Worm (Caenorhabditis elegans): Measurements from ENCODE around the gene lep-2.

The lep-2 gene

DNA sequence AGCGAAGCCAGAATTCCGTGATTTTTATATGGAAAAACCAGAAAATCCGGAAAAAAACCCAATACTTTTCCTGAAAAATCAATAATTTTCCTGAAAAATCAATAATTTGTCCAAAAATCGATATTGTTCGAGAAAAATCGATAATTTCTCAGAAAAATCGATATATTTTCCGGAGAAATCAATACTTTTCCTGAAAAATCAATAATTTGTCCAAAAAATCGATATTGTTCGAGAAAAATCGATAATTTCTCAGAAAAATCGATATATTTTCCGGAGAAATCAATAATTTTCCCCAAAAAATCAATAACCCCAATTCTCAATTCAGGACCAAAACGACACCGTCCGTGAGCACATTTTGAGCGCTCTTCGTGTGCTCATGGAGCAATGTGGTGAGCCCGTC is 8.4 kb downstream of the lep-2 start:
- TF ChIP-seq lin-40 (tag; optimal IDR thresholded peaks at IDR 0.05) (no peak), B0019.2 (GFP tag; conservative IDR thresholded peaks at IDR 0.05) (no peak)

DNA sequence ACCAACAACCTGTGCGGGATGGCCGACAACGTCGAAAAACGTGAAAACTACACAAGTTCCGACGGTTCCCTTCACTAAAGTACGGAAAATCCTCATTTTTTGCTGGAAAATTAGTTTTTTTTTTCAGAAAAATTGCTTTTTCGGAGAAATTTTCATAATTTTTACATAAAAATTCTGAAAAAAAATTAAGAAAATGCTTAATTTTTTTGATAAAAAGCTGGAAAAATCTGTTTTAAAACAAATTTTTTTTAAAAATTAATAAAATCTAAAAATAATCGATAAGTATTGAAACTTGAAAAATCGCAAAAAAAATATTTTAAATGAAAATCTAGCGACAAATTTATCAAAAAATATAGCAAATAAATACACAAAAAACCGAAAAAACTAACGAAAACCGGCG is 13.7 kb downstream of the lep-2 start, which contains the start of gene immp-2:
Gene immp-2, minus strand, starts transcription at position 101 of the 400 bp plus-strand sequence.
- TF ChIP-seq sea-2 (GFP tag; IDR thresholded peaks at IDR 0.05) (no peak), hmg-1.2 (GFP tag; IDR thresholded peaks at IDR 0.05) (no peak), F39B2.1 (GFP tag; IDR thresholded peaks at IDR 0.05) (no peak), nhr-120 (GFP tag; IDR thresholded peaks at IDR 0.05) (no peak), ztf-22 (GFP tag; optimal IDR thresholded peaks at IDR 0.05) (no peak), lin-54 (GFP tag; optimal IDR thresholded peaks at IDR 0.05) (no peak)

DNA sequence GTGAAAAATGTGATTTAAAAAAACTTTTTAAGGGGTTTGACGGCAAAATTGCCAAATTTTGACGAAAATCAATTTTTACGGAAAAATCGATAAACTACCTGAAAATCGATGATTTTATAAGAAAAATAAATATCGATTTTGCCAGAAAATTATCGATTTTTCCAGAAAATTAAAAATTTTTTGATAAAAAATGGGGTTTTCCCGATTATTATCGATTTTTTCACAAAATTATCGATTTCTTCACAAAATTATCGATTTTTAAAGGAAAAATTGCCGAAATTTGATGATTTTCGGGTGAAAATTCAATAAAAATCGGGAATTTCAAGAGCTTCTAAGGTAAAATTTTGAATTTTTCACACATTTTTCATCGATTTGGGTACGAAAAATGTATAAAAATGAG is 14.6 kb downstream of the lep-2 start:
- TF ChIP-seq F57C9.4 (tag; optimal IDR thresholded peaks at IDR 0.05) (no peak), rpc-1 (optimal IDR thresholded peaks at IDR 0.05) (no peak), rpc-1 (tag; optimal IDR thresholded peaks at IDR 0.05) (no peak), ztf-22 (GFP tag; optimal IDR thresholded peaks at IDR 0.05) (no peak), F37B4.10 (GFP tag; IDR thresholded peaks at IDR 0.05) (no peak), madf-10 (tag; optimal IDR thresholded peaks at IDR 0.05) (no peak), lir-1 (GFP tag; conservative IDR thresholded peaks at IDR 0.05) (no peak), nhr-27 (tag; optimal IDR thresholded peaks at IDR 0.05) (no peak), pha-4 (tag; optimal IDR thresholded peaks at IDR 0.05) (no peak), Y56A3A.18 (GFP tag; IDR thresholded peaks at IDR 0.05) (no peak), egl-18 (GFP tag; IDR thresholded peaks at IDR 0.05) (no peak), B0336.3 (GFP tag; IDR thresholded peaks at IDR 0.05) (no peak), sdz-38 (tag; optimal IDR thresholded peaks at IDR 0.05) (no peak), ceh-100 (GFP tag; IDR thresholded peaks at IDR 0.05) (no peak), F57A8.1 (GFP tag; optimal IDR thresholded peaks at IDR 0.05) (no peak), F49E8.2 (tag; optimal IDR thresholded peaks at IDR 0.05; ENCODE audit: insufficient read depth) (no peak), madf-3 (GFP tag; IDR thresholded peaks at IDR 0.05) (no peak)

DNA sequence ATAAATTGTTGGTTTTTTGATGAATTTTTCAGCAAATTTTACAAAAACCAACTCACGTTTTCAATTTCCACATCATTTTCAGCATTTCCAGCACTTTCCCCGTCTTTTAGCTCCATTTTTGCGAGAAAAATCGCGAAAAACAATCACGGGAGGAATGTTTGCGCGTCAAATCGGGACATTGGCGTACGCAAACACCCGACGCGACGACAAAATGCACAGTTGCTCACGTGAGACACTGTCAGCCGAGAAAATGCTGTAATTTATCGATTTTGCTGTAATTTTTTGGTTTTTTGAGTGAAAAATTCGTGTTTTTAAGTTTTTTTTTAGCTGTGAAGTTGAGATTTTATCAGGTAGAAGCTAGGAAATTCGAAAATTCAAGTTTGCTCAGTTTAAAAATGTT is 17.5 kb downstream of the lep-2 start, which contains the start of gene Y55F3AM.9:
Gene Y55F3AM.9, minus strand, starts transcription at position 189 of the 400 bp plus-strand sequence.
- TF ChIP-seq dpl-1 (GFP tag; optimal IDR thresholded peaks at IDR 0.05) (no peak), ztf-22 (GFP tag; optimal IDR thresholded peaks at IDR 0.05) (no peak), attf-5 (GFP tag; optimal IDR thresholded peaks at IDR 0.05) (peak; percentile 48), F33H1.4 (GFP tag; IDR thresholded peaks at IDR 0.05) (peak; percentile 52), K12H6.12 (tag; optimal IDR thresholded peaks at IDR 0.05) (peak; percentile 27), dox-1 (GFP tag; IDR thresholded peaks at IDR 0.05) (0 out of 2 replicates have a peak, but pooled peaks have one; percentile 39), snpc-4 (GFP tag; optimal IDR thresholded peaks at IDR 0.05) (no peak), snpc-4 (tag; optimal IDR thresholded peaks at IDR 0.05) (no peak), cebp-1 (GFP tag; IDR thresholded peaks at IDR 0.05) (no peak), cebp-1 (tag; optimal IDR thresholded peaks at IDR 0.05) (peak; percentile 37), him-1 (tag; optimal IDR thresholded peaks at IDR 0.05) (no peak), fkh-3 (tag; optimal IDR thresholded peaks at IDR 0.05) (no peak), mel-28 (tag; optimal IDR thresholded peaks at IDR 0.05; ENCODE audit: borderline replicate concordance) (no peak), let-526 (GFP tag; IDR thresholded peaks at IDR 0.05) (no peak), lin-35 (GFP tag; optimal IDR thresholded peaks at IDR 0.05) (peak in 1 of 3 experiments; percentile 22), efl-1 (GFP tag; optimal IDR thresholded peaks at IDR 0.05) (peak; percentile 10), bed-1 (GFP tag; IDR thresholded peaks at IDR 0.05) (no peak), snpc-1.1 (tag; optimal IDR thresholded peaks at IDR 0.05; ENCODE audit: insufficient read depth) (peak; percentile 19), madf-6 (GFP tag; IDR thresholded peaks at IDR 0.05) (peak; percentile 51; the same call in 1 of the 2 replicates), hmg-1.2 (GFP tag; IDR thresholded peaks at IDR 0.05) (no peak), madf-8 (GFP tag; conservative IDR thresholded peaks at IDR 0.05) (no peak), mcd-1 (GFP tag; IDR thresholded peaks at IDR 0.05) (peak; percentile 68), B0035.1 (tag; optimal IDR thresholded peaks at IDR 0.05) (no peak), lin-54 (GFP tag; optimal IDR thresholded peaks at IDR 0.05) (peak; percentile 7), lag-1 (GFP tag; IDR thresholded peaks at IDR 0.05) (no peak)
